Fruit fly (Drosophila melanogaster): ENCODE results near the gene mtd.

- TF ChIP-seq CG9948 (tag; optimal IDR thresholded peaks at IDR 0.05) = no peak
- TF ChIP-seq Pif1A (GFP tag; optimal IDR thresholded peaks at IDR 0.05) = no peak
- TF ChIP-seq CG8159 (tag; optimal IDR thresholded peaks at IDR 0.05) = no peak
- TF ChIP-seq fd96Ca (GFP tag; IDR thresholded peaks at IDR 0.05) = no peak
- TF ChIP-seq CG14655 (GFP tag; optimal IDR thresholded peaks at IDR 0.05) = no peak
- no peak for TF ChIP-seq CG10348 (GFP tag; IDR thresholded peaks at IDR 0.05)
- TF ChIP-seq CG15710 (tag; optimal IDR thresholded peaks at IDR 0.05) = no peak
- TF ChIP-seq EcR (GFP tag; optimal IDR thresholded peaks at IDR 0.05) = no peak
- TF ChIP-seq gl (tag; optimal IDR thresholded peaks at IDR 0.05) = no peak
- TF ChIP-seq CG4496 (GFP tag; IDR thresholded peaks at IDR 0.05) = no peak
- no peak for TF ChIP-seq CG32121 (GFP tag; IDR thresholded peaks at IDR 0.05)
Measured at dm6 chr3R:5249308-5249707, 100.9 kb downstream of the mtd start.

Measured in whole organism, pupa.